Fruit fly (Drosophila melanogaster): ENCODE measurements around the gene CG4408.

Gene CG4408

DNA sequence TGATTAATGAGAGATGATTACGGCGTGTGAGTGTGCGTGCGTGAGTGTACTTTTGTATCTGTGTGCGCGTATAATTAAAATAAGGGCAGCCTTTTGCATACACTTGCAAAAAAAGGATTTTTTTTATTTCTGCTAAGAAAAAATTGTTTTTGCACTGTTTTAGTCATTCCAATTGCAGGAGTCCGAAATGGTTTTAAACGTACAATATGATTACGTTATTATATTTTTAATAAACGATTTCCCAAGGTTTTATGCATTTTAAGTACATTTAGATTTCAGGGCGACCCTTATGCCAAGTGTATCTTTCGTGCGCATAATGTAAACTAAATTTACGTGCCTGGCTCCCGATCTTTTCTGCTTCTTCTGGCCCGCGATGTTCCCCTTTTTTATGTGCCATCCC is 28.5 kb downstream of the CG4408 start (continued):
- no peak for TF ChIP-seq ara (GFP tag; IDR thresholded peaks at IDR 0.05)
- no peak; the same call in 1 of the 2 replicates for TF ChIP-seq CG4404 (GFP tag; IDR thresholded peaks at IDR 0.05)
- no peak for TF ChIP-seq ase (GFP tag; IDR thresholded peaks at IDR 0.05)
- peak in 1 of 2 experiments; percentile 42 for TF ChIP-seq Hr51 (GFP tag; optimal IDR thresholded peaks at IDR 0.05)
- peak; percentile 41; the same call in 1 of the 3 replicates for TF ChIP-seq CG14050 (GFP tag; IDR thresholded peaks at IDR 0.05)
- TF ChIP-seq pfk (GFP tag; optimal IDR thresholded peaks at IDR 0.05), result no peak
- TF ChIP-seq sc (optimal IDR thresholded peaks at IDR 0.05), result no peak
- no peak for TF ChIP-seq sc (GFP tag; optimal IDR thresholded peaks at IDR 0.05)
- TF ChIP-seq CG14014 (GFP tag; IDR thresholded peaks at IDR 0.05), result peak; percentile 47
- peak; percentile 31 for TF ChIP-seq cwo (GFP tag; optimal IDR thresholded peaks at IDR 0.05)
- no peak for TF ChIP-seq HLHmδ (GFP tag; optimal IDR thresholded peaks at IDR 0.05)
- peak; percentile 2 for TF ChIP-seq CG3995 (GFP tag; optimal IDR thresholded peaks at IDR 0.05)
- TF ChIP-seq klu (GFP tag; IDR thresholded peaks at IDR 0.05), result peak; percentile 33; the same call in 1 of the 2 replicates
- TF ChIP-seq onecut (GFP tag; IDR thresholded peaks at IDR 0.05), result no peak
- TF ChIP-seq CG10321 (GFP tag; IDR thresholded peaks at IDR 0.05), result no peak
- TF ChIP-seq h (optimal IDR thresholded peaks at IDR 0.05), result no peak
- peak; percentile 37 for TF ChIP-seq Sox102F (GFP tag; optimal IDR thresholded peaks at IDR 0.05)
- no peak for TF ChIP-seq CG4617 (GFP tag; optimal IDR thresholded peaks at IDR 0.05; ENCODE audit: borderline replicate concordance)
- peak; percentile 53 for TF ChIP-seq CG7786 (GFP tag; optimal IDR thresholded peaks at IDR 0.05)
- TF ChIP-seq az2 (GFP tag; optimal IDR thresholded peaks at IDR 0.05), result peak; percentile 6
- no peak for TF ChIP-seq B-H2 (GFP tag; optimal IDR thresholded peaks at IDR 0.05)
- no peak for TF ChIP-seq Dll (GFP tag; IDR thresholded peaks at IDR 0.05; ENCODE audit: partially characterized antibody)
- no peak for TF ChIP-seq abd-A (tag; optimal IDR thresholded peaks at IDR 0.05)
- TF ChIP-seq CG43689 (GFP tag; IDR thresholded peaks at IDR 0.05), result 0 out of 2 replicates have a peak, but pooled peaks have one; percentile 33
- peak; percentile 30 for TF ChIP-seq Dip3 (GFP tag; optimal IDR thresholded peaks at IDR 0.05)
- TF ChIP-seq gsb-n (tag; optimal IDR thresholded peaks at IDR 0.05), result no peak
- TF ChIP-seq CG6791 (GFP tag; IDR thresholded peaks at IDR 0.05; ENCODE audit: partially characterized antibody), result no peak
- TF ChIP-seq ssp (GFP tag; IDR thresholded peaks at IDR 0.05), result 0 out of 2 replicates have a peak, but pooled peaks have one; percentile 22
- peak; percentile 67 for TF ChIP-seq CG11695 (GFP tag; IDR thresholded peaks at IDR 0.05)
- no peak for TF ChIP-seq CG3726 (GFP tag; IDR thresholded peaks at IDR 0.05)
- TF ChIP-seq CG4730 (GFP tag; IDR thresholded peaks at IDR 0.05), result peak; percentile 35; the same call in 1 of the 2 replicates
- TF ChIP-seq CG12236 (GFP tag; optimal IDR thresholded peaks at IDR 0.05), result no peak
- peak; percentile 77 for TF ChIP-seq lab (GFP tag; optimal IDR thresholded peaks at IDR 0.05)
- peak; percentile 40; the same call in 1 of the 2 replicates for TF ChIP-seq sisA (GFP tag; IDR thresholded peaks at IDR 0.05)
- peak; percentile 22; the same call in 1 of the 4 replicates for TF ChIP-seq Gug (GFP tag; IDR thresholded peaks at IDR 0.05)
- TF ChIP-seq CG18476 (GFP tag; optimal IDR thresholded peaks at IDR 0.05), result no peak
- TF ChIP-seq ttk (GFP tag; IDR thresholded peaks at IDR 0.05), result 0 out of 2 replicates have a peak, but pooled peaks have one; percentile 20
- TF ChIP-seq zfh1 (GFP tag; IDR thresholded peaks at IDR 0.05), result peak; percentile 47; the same call in 1 of the 3 replicates
- TF ChIP-seq crc (GFP tag; optimal IDR thresholded peaks at IDR 0.05), result peak; percentile 4
- peak; percentile 52 for TF ChIP-seq CG10147 (GFP tag; optimal IDR thresholded peaks at IDR 0.05)
- no peak for TF ChIP-seq CG18764 (GFP tag; optimal IDR thresholded peaks at IDR 0.05)
- peak; percentile 46 for TF ChIP-seq CG2712 (tag; optimal IDR thresholded peaks at IDR 0.05)
- peak; percentile 14 to 44 for TF ChIP-seq dpn (GFP tag; optimal IDR thresholded peaks at IDR 0.05)
- TF ChIP-seq zf30C (GFP tag; optimal IDR thresholded peaks at IDR 0.05), result no peak
- TF ChIP-seq Max (GFP tag; optimal IDR thresholded peaks at IDR 0.05), result no peak
- no peak for TF ChIP-seq p53 (GFP tag; optimal IDR thresholded peaks at IDR 0.05)
- TF ChIP-seq Drgx (GFP tag; IDR thresholded peaks at IDR 0.05), result peak; percentile 35; the same call in 1 of the 2 replicates
- no peak for TF ChIP-seq BEAF-32 (GFP tag; optimal IDR thresholded peaks at IDR 0.05)
- no peak for TF ChIP-seq CG2202 (tag; optimal IDR thresholded peaks at IDR 0.05)
- peak; percentile 41 for TF ChIP-seq CG15269 (tag; optimal IDR thresholded peaks at IDR 0.05)

Data from whole organism, embryonic.